Worm (Caenorhabditis elegans) whole organism, L1 larva: Measurements from ENCODE around the gene F46H5.4.

Experiments
- C16A3.4 ChIP-seq: fragments of 150-350 bp; optimal IDR thresholded peaks from 2 replicates; lab custom pipeline; 2014; ENCODE audit warnings: missing biosample characterization, missing genetic modification characterization
- aly-2 ChIP-seq: fragments of 150-350 bp; optimal IDR thresholded peaks from 2 replicates; lab custom pipeline; 2014; ENCODE audit warnings: missing biosample characterization, missing genetic modification characterization
- ceh-8 ChIP-seq: fragments of 200-800 bp; sonication (Bioruptor generic); optimal IDR thresholded peaks from 2 replicates; lab custom pipeline; 2018; ENCODE audit warnings: mild to moderate bottlenecking, missing genetic modification characterization, moderate library complexity, missing compliant biosample characterization
- ceh-88 ChIP-seq: fragments of 200-800 bp; sonication (Bioruptor generic); IDR thresholded peaks from 2 replicates; pipeline ENCODE4 v1.3.6; 2022; ENCODE audit warnings: missing genetic modification characterization, missing compliant biosample characterization
- ces-1 ChIP-seq: fragments of 150-350 bp; optimal IDR thresholded peaks from 2 replicates; lab custom pipeline; 2014; ENCODE audit warnings: missing biosample characterization, missing genetic modification reagents, missing genetic modification characterization
- egl-13 ChIP-seq: sonication (generic microtip); optimal IDR thresholded peaks from 2 replicates; lab custom pipeline; 2016; ENCODE audit warnings: missing genotype, missing genetic modification reagents, missing genetic modification characterization, missing compliant biosample characterization
- egl-27 ChIP-seq, 2 experiments: fragments of 150-350 bp in 1 of 2; sonication (generic microtip); optimal IDR thresholded peaks; 3 replicates each; lab custom pipeline; 2017 to 2018; ENCODE audit warnings: missing biosample characterization in 2 of 2, missing genetic modification characterization in 2 of 2, missing genetic modification reagents in 2 of 2
- elt-2 ChIP-seq: sonication (generic microtip); optimal IDR thresholded peaks from 2 replicates; lab custom pipeline; 2016; ENCODE audit warnings: missing genetic modification characterization, mild to moderate bottlenecking, inconsistent platforms, missing compliant biosample characterization, missing genetic modification reagents
- fkh-10 ChIP-seq: sonication (generic microtip); optimal IDR thresholded peaks from 2 replicates; lab custom pipeline; 2017; ENCODE audit warnings: missing biosample characterization, missing genetic modification reagents, missing genetic modification characterization
- fkh-4 ChIP-seq: sonication (generic microtip); optimal IDR thresholded peaks from 2 replicates; lab custom pipeline; 2016; ENCODE audit warnings: missing compliant biosample characterization, missing genetic modification characterization, borderline replicate concordance
- fos-1 ChIP-seq: fragments of 150-350 bp; optimal IDR thresholded peaks from 2 replicates; lab custom pipeline; 2014; ENCODE audit warnings: missing biosample characterization, missing genetic modification characterization
- hlh-17 ChIP-seq: fragments of 200-800 bp; sonication (Bioruptor generic); optimal IDR thresholded peaks from 2 replicates; lab custom pipeline; 2018; ENCODE audit warnings: missing genetic modification characterization, mild to moderate bottlenecking, missing compliant biosample characterization, moderate library complexity, borderline replicate concordance
- hlh-4 ChIP-seq: sonication (generic microtip); optimal IDR thresholded peaks from 2 replicates; lab custom pipeline; 2016; ENCODE audit warnings: mild to moderate bottlenecking, missing genetic modification characterization, missing compliant biosample characterization
- hpl-2 ChIP-seq: fragments of 150-350 bp; optimal IDR thresholded peaks from 2 replicates; lab custom pipeline; 2014; ENCODE audit warnings: missing biosample characterization, missing genetic modification reagents, missing genetic modification characterization
- irx-1 ChIP-seq: sonication (generic microtip); optimal IDR thresholded peaks from 2 replicates; lab custom pipeline; 2016; ENCODE audit warnings: missing genetic modification characterization, missing compliant biosample characterization
- isw-1 ChIP-seq: fragments of 200-800 bp; sonication (Bioruptor generic); IDR thresholded peaks from 2 replicates; pipeline ENCODE4 v1.3.6; 2022; ENCODE audit warnings: missing genetic modification characterization, missing compliant biosample characterization
- jun-1 ChIP-seq: fragments of 150-350 bp; optimal IDR thresholded peaks from 2 replicates; lab custom pipeline; 2014; ENCODE audit warnings: missing biosample characterization, missing genetic modification reagents, missing genetic modification characterization
- lin-14 ChIP-seq: fragments of 200-800 bp; sonication (Bioruptor generic); optimal IDR thresholded peaks from 2 replicates; lab custom pipeline; 2018; ENCODE audit warnings: mild to moderate bottlenecking, missing genetic modification characterization, moderate library complexity, missing compliant biosample characterization
- lin-15B ChIP-seq: fragments of 150-350 bp; sonication (generic microtip); optimal IDR thresholded peaks from 3 replicates; lab custom pipeline; 2014; ENCODE audit warnings: missing biosample characterization, missing genetic modification characterization
- mab-9 ChIP-seq: fragments of 200-800 bp; sonication (Bioruptor generic); IDR thresholded peaks from 2 replicates; pipeline ENCODE4 v1.3.6; 2022; ENCODE audit warnings: missing genetic modification reagents, missing genetic modification characterization, missing compliant biosample characterization
- mef-2 ChIP-seq: fragments of 150-350 bp; optimal IDR thresholded peaks from 2 replicates; lab custom pipeline; 2014; ENCODE audit warnings: missing biosample characterization, missing genetic modification characterization
- mep-1 ChIP-seq: fragments of 150-350 bp; optimal IDR thresholded peaks from 2 replicates; lab custom pipeline; 2014; ENCODE audit warnings: missing biosample characterization, missing genetic modification characterization
- nhr-19 ChIP-seq: fragments of 200-800 bp; sonication (Bioruptor generic); conservative IDR thresholded peaks from 2 replicates; pipeline ENCODE4 v1.3.6; 2022; ENCODE audit warnings: missing genetic modification characterization, missing compliant biosample characterization
- nhr-71 ChIP-seq: sonication (generic microtip); optimal IDR thresholded peaks from 2 replicates; lab custom pipeline; 2016; ENCODE audit warnings: mild to moderate bottlenecking, missing genetic modification characterization, moderate library complexity, missing compliant biosample characterization
- nhr-77 ChIP-seq: fragments of 150-350 bp; optimal IDR thresholded peaks from 2 replicates; lab custom pipeline; 2014; ENCODE audit warnings: missing biosample characterization, missing genetic modification characterization
- nhr-85 ChIP-seq: sonication (generic microtip); peaks from one replicate; lab custom pipeline; 2016; ENCODE audit warnings: missing genetic modification characterization, inconsistent platforms, missing compliant biosample characterization
- pag-3 ChIP-seq: sonication (generic microtip); optimal IDR thresholded peaks from 2 replicates; lab custom pipeline; 2017; ENCODE audit warnings: missing genetic modification characterization, mild to moderate bottlenecking, missing compliant biosample characterization, antibody characterized with exemption, borderline replicate concordance; ENCODE audit not compliant: insufficient read depth
- rnt-1 ChIP-seq: sonication (generic microtip); optimal IDR thresholded peaks from 2 replicates; lab custom pipeline; 2016; ENCODE audit warnings: mild to moderate bottlenecking, missing genetic modification characterization, moderate library complexity, missing compliant biosample characterization
- snpc-4 ChIP-seq: fragments of 150-350 bp; optimal IDR thresholded peaks from 2 replicates; lab custom pipeline; 2014; ENCODE audit warnings: missing biosample characterization, missing genetic modification characterization
- sup-37 ChIP-seq: fragments of 200-800 bp; sonication (Bioruptor generic); optimal IDR thresholded peaks from 2 replicates; lab custom pipeline; 2018; ENCODE audit warnings: mild to moderate bottlenecking, missing genetic modification characterization, missing compliant biosample characterization
- swsn-7 ChIP-seq: sonication (generic microtip); optimal IDR thresholded peaks from 2 replicates; lab custom pipeline; 2016; ENCODE audit warnings: missing genetic modification characterization, missing compliant biosample characterization
- tbx-2 ChIP-seq: sonication (generic microtip); optimal IDR thresholded peaks from 2 replicates; lab custom pipeline; 2016; ENCODE audit warnings: missing genetic modification characterization, missing compliant biosample characterization
- tlp-1 ChIP-seq: fragments of 150-350 bp; optimal IDR thresholded peaks from 2 replicates; lab custom pipeline; 2014; ENCODE audit warnings: missing biosample characterization, missing genetic modification characterization
- unc-130 ChIP-seq: fragments of 150-350 bp; optimal IDR thresholded peaks from 2 replicates; lab custom pipeline; 2017; ENCODE audit warnings: missing biosample characterization, missing genetic modification characterization, inconsistent platforms
- unc-30 ChIP-seq: sonication (generic microtip); optimal IDR thresholded peaks from 2 replicates; lab custom pipeline; 2017; ENCODE audit warnings: missing biosample characterization, missing genetic modification characterization
- xbp-1 ChIP-seq: sonication (generic microtip); optimal IDR thresholded peaks from 2 replicates; lab custom pipeline; 2016; ENCODE audit warnings: missing genetic modification characterization, missing compliant biosample characterization
- zag-1 ChIP-seq: fragments of 150-350 bp; optimal IDR thresholded peaks from 2 replicates; lab custom pipeline; 2014; ENCODE audit warnings: missing biosample characterization, missing genetic modification characterization

The F46H5.4 gene

DNA sequence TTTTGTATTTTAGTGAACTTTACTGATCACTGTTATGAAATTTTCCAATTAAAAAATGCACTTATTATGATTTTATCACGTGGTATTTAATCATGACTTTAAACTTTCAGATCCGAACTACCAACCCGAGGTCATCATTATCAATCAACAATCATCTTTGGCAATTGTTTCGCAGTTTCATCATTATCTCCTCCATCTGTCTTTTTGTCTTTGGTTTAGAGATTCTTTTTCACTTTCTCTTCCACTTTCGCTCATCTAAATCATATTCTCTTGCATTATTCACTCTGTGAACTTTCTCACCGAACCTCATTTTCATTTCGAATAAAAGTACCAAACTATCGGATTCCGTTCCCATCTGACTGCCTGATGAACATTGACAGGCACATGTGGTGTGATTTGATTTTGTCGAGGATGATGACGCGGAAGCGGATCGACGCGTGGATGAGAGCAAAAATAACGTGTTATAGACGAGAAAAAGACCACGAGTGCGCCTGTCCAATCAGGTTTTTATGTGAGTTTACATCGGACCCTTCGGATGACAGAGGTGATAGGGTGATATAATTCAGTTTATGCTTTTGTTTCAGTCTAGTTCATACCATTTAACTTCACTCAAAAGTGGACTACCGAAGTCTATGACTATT, 43.8 kb downstream of the F46H5.4 start (continued):
- TF ChIP-seq nhr-71 (tag; lab: Kevin White, UChicago) (peak; percentile 50), mef-2 (no peak), egl-13 (tag; lab: Kevin White, UChicago) (no peak), unc-130 (peak; percentile 12), isw-1 (no peak)

DNA sequence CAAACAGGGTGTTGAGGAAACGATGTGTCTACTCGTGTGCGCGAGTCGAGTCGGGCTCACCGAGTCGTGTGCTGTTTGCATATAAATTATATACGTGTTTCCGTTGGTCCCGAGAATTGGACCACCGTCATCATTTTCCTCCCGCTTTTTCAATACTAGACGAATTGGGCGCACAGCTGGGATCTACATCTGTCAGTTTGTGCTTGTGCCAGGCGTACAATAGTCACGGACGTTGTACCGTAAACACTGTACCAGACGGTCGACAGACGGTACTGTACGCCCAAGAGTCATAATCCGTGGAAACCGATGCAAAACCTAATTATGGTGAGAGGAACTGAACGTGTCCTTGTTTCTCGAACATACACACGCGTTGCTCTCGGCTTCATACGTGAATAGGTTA, 45.3 kb downstream of the F46H5.4 start:
- TF ChIP-seq irx-1 (tag; lab: Kevin White, UChicago) (no peak), lin-15B (no peak), hpl-2 (GFP tag; lab: Kevin White, UChicago) (no peak), mef-2 (no peak), jun-1 (tag; lab: Kevin White, UChicago) (no peak), tlp-1 (tag; lab: Kevin White, UChicago) (no peak), ceh-8 (GFP tag; lab: Kevin White, UChicago) (no peak), unc-30 (tag; lab: Kevin White, UChicago) (no peak), ceh-88 (no peak), fos-1 (tag; lab: Kevin White, UChicago) (no peak), xbp-1 (tag; lab: Kevin White, UChicago) (no peak), fkh-10 (no peak), egl-27 (tag; optimal IDR thresholded peaks at IDR 0.05; lab: Kevin White, UChicago) (no peak), nhr-85 (tag; lab: Kevin White, UChicago) (no peak), zag-1 (tag; lab: Kevin White, UChicago) (no peak), fkh-4 (tag; lab: Kevin White, UChicago) (no peak)
- TF ChIP-seq, all 84 proteins: peak for 0

DNA sequence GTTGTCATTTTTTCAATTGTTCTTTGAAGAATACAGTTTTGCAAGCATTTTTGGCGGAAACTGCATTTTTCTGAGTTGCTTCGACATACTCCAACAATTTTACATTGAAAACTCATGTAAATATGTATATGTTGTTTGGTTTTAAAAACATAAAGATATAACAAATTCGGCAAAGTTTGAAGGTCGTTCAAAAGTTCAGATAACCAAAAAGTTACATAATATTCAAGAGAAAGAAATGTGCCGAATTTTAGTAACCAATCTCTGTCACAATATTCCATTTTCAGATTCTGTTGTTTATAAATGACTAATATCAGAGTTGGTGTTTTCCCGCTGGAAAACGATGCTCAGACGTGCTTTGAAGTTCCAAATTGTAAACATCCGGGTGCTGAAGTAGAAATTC, 48.0 kb downstream of the F46H5.4 start, which contains the start of gene ZK867.2:
TSS of gene ZK867.2 (plus strand) at position 301 of the 400 bp plus-strand sequence.
- TF ChIP-seq mab-9 (no peak), pag-3 (tag; lab: Kevin White, UChicago) (no peak), snpc-4 (no peak), lin-15B (no peak)

ce11 chrX:7205195-7205594, 49.2 kb downstream of the F46H5.4 start, which contains the start of gene C55B6.5:
Gene C55B6.5 (minus strand): TSS chrX:7205295.
- TF ChIP-seq nhr-19 (GFP tag; lab: Robert Waterston, UW) (no peak), xbp-1 (tag; lab: Kevin White, UChicago) (no peak), hlh-17 (no peak), C16A3.4 (tag; lab: Kevin White, UChicago) (no peak), zag-1 (tag; lab: Kevin White, UChicago) (no peak), tbx-2 (tag; lab: Kevin White, UChicago) (no peak), nhr-71 (tag; lab: Kevin White, UChicago) (no peak), hlh-4 (no peak), nhr-77 (tag; lab: Kevin White, UChicago) (no peak), snpc-4 (no peak), pag-3 (tag; lab: Kevin White, UChicago) (no peak), aly-2 (tag; lab: Kevin White, UChicago) (no peak), mep-1 (tag; lab: Kevin White, UChicago) (no peak), rnt-1 (tag; lab: Kevin White, UChicago) (no peak), swsn-7 (no peak), lin-14 (no peak), ces-1 (GFP tag; lab: Kevin White, UChicago) (no peak), elt-2 (no peak), sup-37 (GFP tag; lab: Kevin White, UChicago) (no peak)
- TF ChIP-seq, all 84 proteins: peak for 0
